Fruit fly (Drosophila melanogaster): ENCODE measurements around the gene Sys1.

DNA sequence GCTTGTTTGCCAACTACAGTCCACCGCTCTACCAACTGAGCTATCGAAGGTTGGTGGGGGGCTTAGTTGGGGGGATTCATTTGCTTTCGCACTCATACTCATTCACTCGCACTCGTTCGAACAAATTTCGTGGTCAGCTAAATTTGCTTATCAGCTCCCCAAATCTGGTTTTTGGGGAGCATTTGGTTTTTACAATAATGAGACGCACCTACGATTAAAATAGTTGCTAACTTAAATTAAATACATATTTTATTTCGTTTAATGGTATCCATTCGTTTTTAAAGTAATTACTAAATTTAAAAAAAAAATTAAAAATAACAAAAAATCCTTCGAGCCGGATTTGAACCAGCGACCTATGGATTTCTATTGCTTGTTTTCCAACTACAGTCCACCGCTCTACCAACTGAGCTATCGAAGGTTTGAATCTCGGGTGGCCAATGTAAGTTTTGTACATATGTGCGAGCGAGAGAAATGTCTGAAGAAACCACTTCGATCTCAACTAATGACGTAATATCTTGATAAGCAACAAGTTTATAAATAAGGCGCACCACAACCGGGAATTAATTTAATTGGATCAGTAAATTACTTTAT lies 10.2 kb upstream of the Sys1 start:
- TF ChIP-seq h (GFP tag; optimal IDR thresholded peaks at IDR 0.05), result no peak
- no peak for TF ChIP-seq psq (GFP tag; optimal IDR thresholded peaks at IDR 0.05)
